Fruit fly (Drosophila melanogaster) whole organism, wandering third instar larva: ENCODE data around the gene Sb.
A peak's percentile ranks its signal among the peaks of the same experiment; 100 is the strongest.

Source experiments
- CG32264 ChIP-seq: fragments of 200-800 bp; sonication (Bioruptor generic); optimal IDR thresholded peaks from 2 replicates; lab custom pipeline; 2016; ENCODE audit warnings: missing biosample characterization, missing genetic modification characterization
- CG9705 ChIP-seq: fragments of 200-800 bp; sonication (Bioruptor generic); optimal IDR thresholded peaks from 2 replicates; lab custom pipeline; 2018; ENCODE audit warnings: missing biosample characterization, mild to moderate bottlenecking, missing genetic modification characterization
- CrebA ChIP-seq: fragments of 200-800 bp; sonication (Bioruptor generic); optimal IDR thresholded peaks from 2 replicates; lab custom pipeline; 2016; ENCODE audit warnings: missing biosample characterization, mild to moderate bottlenecking, missing genetic modification characterization, borderline replicate concordance
- Dfd ChIP-seq: fragments of >200 bp; optimal IDR thresholded peaks from 2 replicates; lab custom pipeline; 2017; ENCODE audit warnings: missing biosample characterization, missing genetic modification characterization
- Dif ChIP-seq: fragments of 200-275, 200-300 bp; sonication (Bioruptor generic); optimal IDR thresholded peaks from 2 replicates; lab custom pipeline; 2018; ENCODE audit warnings: missing biosample characterization, missing genetic modification characterization; ENCODE audit not compliant: partially characterized antibody
- GATAd ChIP-seq: sonication (Bioruptor generic); optimal IDR thresholded peaks from 2 replicates; lab custom pipeline; 2016; ENCODE audit warnings: missing biosample characterization, missing genetic modification characterization
- HLH106 ChIP-seq: fragments of 200-800 bp; optimal IDR thresholded peaks from 3 replicates; lab custom pipeline; 2019; ENCODE audit warnings: missing biosample characterization, mild to moderate bottlenecking, missing genetic modification characterization, moderate library complexity
- Hnf4 ChIP-seq: fragments of 200-800 bp; sonication (Bioruptor generic); optimal IDR thresholded peaks from 2 replicates; lab custom pipeline; 2016; ENCODE audit warnings: missing biosample characterization, mild to moderate bottlenecking, missing genetic modification characterization
- Hr78 ChIP-seq: fragments of >200 bp; optimal IDR thresholded peaks from 2 replicates; lab custom pipeline; 2017; ENCODE audit warnings: missing biosample characterization, missing genetic modification characterization
- Hr83 ChIP-seq: fragments of 200-300 bp; sonication (Bioruptor generic); optimal IDR thresholded peaks from 2 replicates; lab custom pipeline; 2016; ENCODE audit warnings: missing biosample characterization, mild to moderate bottlenecking, missing genetic modification characterization, moderate library complexity; ENCODE audit not compliant: poor library complexity, severe bottlenecking
- Myc ChIP-seq: fragments of >200 bp; optimal IDR thresholded peaks from 2 replicates; lab custom pipeline; 2017
- N ChIP-seq: fragments of >200 bp; optimal IDR thresholded peaks from 2 replicates; lab custom pipeline; 2018; ENCODE audit warnings: missing biosample characterization, missing external identifiers, missing genetic modification characterization
- OdsH ChIP-seq: fragments of 200-800 bp; sonication (Bioruptor generic); optimal IDR thresholded peaks from 2 replicates; lab custom pipeline; 2016; ENCODE audit warnings: missing biosample characterization, mild to moderate bottlenecking, missing genetic modification characterization
- Rel ChIP-seq, 2 experiments: fragments of 200-800 bp; sonication (Bioruptor generic) in 1 of 2; optimal IDR thresholded peaks; 2 replicates in 1 of 2; 3 replicates in 1 of 2; lab custom pipeline; 2016 to 2019; ENCODE audit warnings: mild to moderate bottlenecking in 2 of 2, missing biosample characterization in 2 of 2, missing genetic modification characterization in 2 of 2, moderate library complexity in 1 of 2
- Sp1 ChIP-seq: fragments of 200-800 bp; sonication (Bioruptor generic); optimal IDR thresholded peaks from 3 replicates; lab custom pipeline; 2019; ENCODE audit warnings: missing biosample characterization, mild to moderate bottlenecking, missing genetic modification characterization, moderate library complexity
- Vsx2 ChIP-seq: fragments of 200-300, 225-300 bp; sonication (Bioruptor generic); optimal IDR thresholded peaks from 2 replicates; lab custom pipeline; 2018; ENCODE audit warnings: missing biosample characterization, missing genetic modification characterization; ENCODE audit not compliant: partially characterized antibody
- br ChIP-seq: fragments of 200-800 bp; sonication (Bioruptor generic); optimal IDR thresholded peaks from 2 replicates; lab custom pipeline; 2016; ENCODE audit warnings: missing biosample characterization, missing genetic modification characterization
- brk ChIP-seq: fragments of 200-800 bp; sonication (Bioruptor generic); optimal IDR thresholded peaks from 2 replicates; lab custom pipeline; 2016; ENCODE audit warnings: missing biosample characterization, mild to moderate bottlenecking, missing genetic modification characterization
- dl ChIP-seq, 2 experiments: fragments of 175-275, 200-275 bp in 1 of 2; fragments of 200-275 bp in 1 of 2; sonication (Bioruptor generic); optimal IDR thresholded peaks; lab custom pipeline; 2018; ENCODE audit warnings: mild to moderate bottlenecking in 2 of 2, missing biosample characterization in 2 of 2, missing genetic modification characterization in 2 of 2, moderate library complexity in 2 of 2; ENCODE audit not compliant: partially characterized antibody in 2 of 2, insufficient read depth in 1 of 2
- dmrt93B ChIP-seq: fragments of 200-800 bp; sonication (Bioruptor generic); optimal IDR thresholded peaks from 2 replicates; lab custom pipeline; 2018; ENCODE audit warnings: missing biosample characterization, mild to moderate bottlenecking, missing genetic modification characterization
- dsf ChIP-seq: sonication (Bioruptor generic); optimal IDR thresholded peaks from 2 replicates; lab custom pipeline; 2016; ENCODE audit warnings: missing biosample characterization, missing genetic modification characterization, borderline replicate concordance
- ey ChIP-seq: fragments of 200-800 bp; sonication (Bioruptor generic); optimal IDR thresholded peaks from 2 replicates; lab custom pipeline; 2016; ENCODE audit warnings: missing biosample characterization, missing genetic modification characterization
- fru ChIP-seq: fragments of 200-800 bp; sonication (Bioruptor generic); optimal IDR thresholded peaks from 3 replicates; lab custom pipeline; 2016; ENCODE audit warnings: missing biosample characterization, mild to moderate bottlenecking, missing genetic modification characterization
- h ChIP-seq: fragments of 200-800 bp; sonication (Bioruptor generic); optimal IDR thresholded peaks from 3 replicates; lab custom pipeline; 2016; ENCODE audit warnings: missing biosample characterization, mild to moderate bottlenecking, missing genetic modification characterization
- jim ChIP-seq: fragments of 175-275, 200-325 bp; sonication (Bioruptor generic); optimal IDR thresholded peaks from 2 replicates; lab custom pipeline; 2016; ENCODE audit warnings: missing biosample characterization, mild to moderate bottlenecking, missing genetic modification characterization
- lola ChIP-seq: fragments of >200 bp; optimal IDR thresholded peaks from 2 replicates; lab custom pipeline; 2017; ENCODE audit warnings: missing biosample characterization, missing genetic modification characterization
- pan ChIP-seq: fragments of >200 bp; optimal IDR thresholded peaks from 2 replicates; lab custom pipeline; 2017
- psq ChIP-seq: fragments of 200-800 bp; sonication (Bioruptor generic); optimal IDR thresholded peaks from 3 replicates; lab custom pipeline; 2017; ENCODE audit warnings: missing biosample characterization, mild to moderate bottlenecking, missing genetic modification characterization, moderate library complexity
- rgr ChIP-seq: fragments of 200-800 bp; sonication (Bioruptor generic); optimal IDR thresholded peaks from 3 replicates; lab custom pipeline; 2016; ENCODE audit warnings: missing biosample characterization, mild to moderate bottlenecking, missing genetic modification characterization
- sage ChIP-seq: fragments of 200-800 bp; sonication (Bioruptor generic); optimal IDR thresholded peaks from 2 replicates; lab custom pipeline; 2016; ENCODE audit warnings: missing biosample characterization, mild to moderate bottlenecking, missing genetic modification characterization
- sv ChIP-seq: fragments of 200-800 bp; sonication (Bioruptor generic); optimal IDR thresholded peaks from 3 replicates; lab custom pipeline; 2016; ENCODE audit warnings: missing biosample characterization, missing genetic modification characterization
- tai ChIP-seq: sonication (Bioruptor generic); optimal IDR thresholded peaks from 2 replicates; lab custom pipeline; 2016; ENCODE audit warnings: missing biosample characterization, missing genetic modification characterization
- usp ChIP-seq: fragments of >200 bp; optimal IDR thresholded peaks from 2 replicates; lab custom pipeline; 2017; ENCODE audit warnings: missing biosample characterization, missing genetic modification characterization
- woc ChIP-seq: sonication (Bioruptor generic); optimal IDR thresholded peaks from 2 replicates; lab custom pipeline; 2016; ENCODE audit warnings: missing biosample characterization, mild to moderate bottlenecking, missing genetic modification characterization

The Sb gene

DNA sequence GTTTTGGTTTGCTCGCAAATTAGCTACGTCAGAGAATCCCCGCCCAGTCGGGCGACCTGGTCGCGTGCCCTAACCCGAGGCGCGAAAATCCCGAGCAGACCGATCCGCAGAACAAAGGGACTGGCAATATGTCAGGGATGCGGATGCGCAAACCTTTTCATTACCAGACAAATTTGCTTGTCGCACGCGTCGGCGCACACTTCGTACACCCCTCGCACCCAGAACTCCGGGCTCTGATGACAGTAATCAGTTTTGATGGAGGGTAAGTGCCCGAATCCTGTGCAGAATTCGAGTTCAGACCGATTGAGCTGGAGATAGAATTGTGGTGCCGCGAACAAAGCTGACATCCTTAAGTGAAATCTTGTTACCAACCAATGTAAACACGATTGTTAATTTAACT lies 36.4 kb downstream of the Sb start:
- no peak for TF ChIP-seq dl (GFP tag; optimal IDR thresholded peaks at IDR 0.05; lab: Kevin White, UChicago; ENCODE audit: insufficient read depth in 1 of 2, partially characterized antibody in 2 of 2)
- no peak for TF ChIP-seq lola
- TF ChIP-seq Myc (lab: Kevin White, UChicago) = no peak
- no peak for TF ChIP-seq Dif
- TF ChIP-seq pan = no peak
- no peak for TF ChIP-seq psq (GFP tag; lab: Kevin White, UChicago)
- TF ChIP-seq tai (GFP tag; lab: Kevin White, UChicago) = no peak
- TF ChIP-seq dmrt93B = no peak
- TF ChIP-seq CG32264 (GFP tag; lab: Kevin White, UChicago) = no peak
- no peak for TF ChIP-seq Hr83
- TF ChIP-seq woc (GFP tag; lab: Kevin White, UChicago) = no peak
- no peak for TF ChIP-seq sv (GFP tag; lab: Kevin White, UChicago)
- TF ChIP-seq N (GFP tag; lab: Kevin White, UChicago) = no peak
- TF ChIP-seq brk (GFP tag; lab: Kevin White, UChicago) = no peak
- no peak for TF ChIP-seq OdsH (GFP tag; lab: Kevin White, UChicago)
- TF ChIP-seq br (GFP tag; lab: Kevin White, UChicago) = no peak
- TF ChIP-seq CrebA = no peak
- TF ChIP-seq CG9705 (GFP tag; lab: Kevin White, UChicago) = no peak
- no peak for TF ChIP-seq GATAd (GFP tag; lab: Kevin White, UChicago)

DNA sequence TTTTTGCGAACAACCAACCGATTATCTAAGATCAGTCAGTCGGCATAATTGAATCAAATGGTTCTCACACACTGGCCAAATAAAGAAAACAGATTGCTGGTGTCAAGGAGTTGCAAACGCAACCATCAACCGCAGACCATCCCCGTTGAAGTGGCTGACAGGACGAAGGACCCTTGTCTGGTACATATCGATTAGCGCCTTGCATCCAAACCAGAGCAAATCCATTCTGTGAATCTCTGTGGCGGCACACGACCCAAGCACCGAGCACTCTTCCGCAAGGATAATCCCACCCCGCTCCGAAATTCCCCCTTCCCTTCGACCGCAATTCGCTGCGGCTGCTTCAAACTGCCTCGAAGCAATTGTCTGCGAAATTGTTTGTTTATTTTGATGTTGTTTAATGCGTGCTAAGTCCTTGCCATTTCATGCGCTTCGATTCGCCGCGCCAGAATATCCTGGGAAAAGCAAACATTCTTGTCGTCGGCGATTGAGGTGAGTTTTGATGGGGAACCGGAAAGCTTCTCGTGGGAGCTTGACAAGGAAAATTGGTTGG lies 37.5 kb downstream of the Sb start:
- no peak for TF ChIP-seq Hr83
- no peak for TF ChIP-seq OdsH (GFP tag; lab: Kevin White, UChicago)
- no peak for TF ChIP-seq brk (GFP tag; lab: Kevin White, UChicago)
- TF ChIP-seq rgr = no peak
- TF ChIP-seq Vsx2 = no peak

DNA sequence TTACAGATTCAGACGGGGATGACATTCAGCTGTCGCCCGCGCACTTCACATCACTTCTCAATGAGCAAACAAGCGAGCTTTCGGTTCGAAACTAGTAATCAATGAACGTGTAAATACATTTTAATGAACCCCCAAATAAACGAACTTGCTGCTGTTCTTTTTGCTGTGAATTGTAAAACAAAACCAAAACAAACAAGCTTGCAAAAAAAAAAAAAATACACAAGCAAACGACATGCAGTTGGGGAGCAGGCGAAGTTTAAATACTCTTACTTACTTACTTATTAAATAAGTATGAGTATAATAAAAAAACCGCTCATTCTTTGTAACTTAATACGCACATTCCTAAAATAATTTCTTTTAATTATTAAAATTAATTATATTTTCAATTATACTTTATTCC lies 38.3 kb downstream of the Sb start:
- TF ChIP-seq CG32264 (GFP tag; lab: Kevin White, UChicago) = peak; percentile 7
- peak; percentile 50 for TF ChIP-seq Hr83
- TF ChIP-seq OdsH (GFP tag; lab: Kevin White, UChicago) = peak; percentile 49
- peak; percentile 48 for TF ChIP-seq jim (GFP tag; lab: Kevin White, UChicago)
- peak; percentile 13 for TF ChIP-seq Rel (GFP tag; optimal IDR thresholded peaks at IDR 0.05; lab: Kevin White, UChicago)
- TF ChIP-seq Rel (tag; optimal IDR thresholded peaks at IDR 0.05; lab: Kevin White, UChicago) = peak; percentile 40
- peak; percentile 46 for TF ChIP-seq Hnf4 (GFP tag; lab: Kevin White, UChicago)
- no peak for TF ChIP-seq usp
- peak; percentile 78 for TF ChIP-seq Sp1 (GFP tag; lab: Kevin White, UChicago)
- TF ChIP-seq rgr = peak; percentile 77
- TF ChIP-seq dl (GFP tag; optimal IDR thresholded peaks at IDR 0.05; lab: Kevin White, UChicago; ENCODE audit: insufficient read depth in 1 of 2, partially characterized antibody in 2 of 2) = no peak
- TF ChIP-seq Hr78 = no peak
- peak; percentile 31 for TF ChIP-seq HLH106 (tag; lab: Kevin White, UChicago)
- TF ChIP-seq br (GFP tag; lab: Kevin White, UChicago) = peak; percentile 51
- peak; percentile 14 for TF ChIP-seq CrebA
- no peak for TF ChIP-seq sv (GFP tag; lab: Kevin White, UChicago)
- peak; percentile 14 for TF ChIP-seq fru (GFP tag; lab: Kevin White, UChicago)
- peak; percentile 12 for TF ChIP-seq h (GFP tag; lab: Kevin White, UChicago)
- TF ChIP-seq psq (GFP tag; lab: Kevin White, UChicago) = peak; percentile 39
- TF ChIP-seq, all 38 proteins: peak for 14

DNA sequence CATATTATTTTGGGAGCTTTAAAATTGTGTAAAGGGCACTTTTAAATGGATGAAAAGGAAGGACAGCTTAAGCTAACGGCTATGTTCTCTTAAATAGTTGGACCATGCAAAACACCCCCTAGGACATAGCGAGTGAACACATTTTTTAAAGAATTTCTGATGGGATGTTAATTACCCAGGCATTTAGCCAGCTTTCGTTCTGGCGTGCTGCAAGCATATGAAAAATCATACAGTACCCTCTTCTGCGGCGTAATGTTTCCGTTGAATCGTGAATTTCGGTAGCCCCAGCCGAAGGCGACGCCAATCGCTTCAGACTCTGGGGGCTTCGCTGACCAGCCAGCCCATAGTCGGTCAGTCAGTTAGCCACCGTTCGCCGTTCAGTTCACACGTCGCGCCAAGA lies 38.7 kb downstream of the Sb start, which contains the start of gene CG6006:
CG6006 (plus strand) TSS at position 301 of the 400 bp plus-strand sequence.
- TF ChIP-seq woc (GFP tag; lab: Kevin White, UChicago) (no peak), h (GFP tag; lab: Kevin White, UChicago) (no peak), dl (GFP tag; optimal IDR thresholded peaks at IDR 0.05; lab: Kevin White, UChicago; ENCODE audit: insufficient read depth in 1 of 2, partially characterized antibody in 2 of 2) (no peak), Myc (lab: Kevin White, UChicago) (no peak), sage (no peak), pan (no peak), Dfd (GFP tag; lab: Kevin White, UChicago) (no peak), Hr78 (no peak), tai (GFP tag; lab: Kevin White, UChicago) (no peak), ey (no peak), fru (GFP tag; lab: Kevin White, UChicago) (no peak), dsf (GFP tag; lab: Kevin White, UChicago) (no peak), Vsx2 (no peak), CG9705 (GFP tag; lab: Kevin White, UChicago) (no peak), Dif (no peak), N (GFP tag; lab: Kevin White, UChicago) (no peak)
